Worm (Caenorhabditis elegans) whole organism, L3 larva: ENCODE results near the gene col-187.

ENCODE experiments used
- ZK546.5 ChIP-seq: sonication (generic microtip); optimal IDR thresholded peaks from 2 replicates; lab custom pipeline; 2017; ENCODE audit warnings: missing biosample characterization, missing genetic modification characterization
- ama-1 ChIP-seq: fragments of 150-350 bp; optimal IDR thresholded peaks from 2 replicates; lab custom pipeline; 2018
- ceh-9 ChIP-seq: sonication (generic microtip); optimal IDR thresholded peaks from 2 replicates; lab custom pipeline; 2018; ENCODE audit warnings: missing biosample characterization, missing genetic modification characterization
- fos-1 ChIP-seq: fragments of 150-350 bp; optimal IDR thresholded peaks from 2 replicates; lab custom pipeline; 2014; ENCODE audit warnings: missing biosample characterization, missing genetic modification characterization
- mml-1 ChIP-seq: fragments of 150-350 bp; sonication (generic microtip); optimal IDR thresholded peaks from 3 replicates; lab custom pipeline; 2014; ENCODE audit warnings: missing biosample characterization, missing genetic modification characterization
- nhr-237 ChIP-seq: fragments of 150-350 bp; optimal IDR thresholded peaks from 2 replicates; lab custom pipeline; 2014; ENCODE audit warnings: missing biosample characterization, missing genetic modification characterization
- nhr-77 ChIP-seq: fragments of 150-350 bp; optimal IDR thresholded peaks from 2 replicates; lab custom pipeline; 2014; ENCODE audit warnings: missing biosample characterization, missing genetic modification characterization
- pha-4 ChIP-seq: fragments of 150-350 bp; optimal IDR thresholded peaks from 2 replicates; lab custom pipeline; 2014; ENCODE audit warnings: missing biosample characterization, missing genetic modification reagents, missing genetic modification characterization
- pqm-1 ChIP-seq: fragments of 150-350 bp; optimal IDR thresholded peaks from 2 replicates; lab custom pipeline; 2017; ENCODE audit warnings: missing biosample characterization, missing genetic modification characterization, inconsistent platforms
- snpc-4 ChIP-seq: fragments of 150-350 bp; optimal IDR thresholded peaks from 2 replicates; lab custom pipeline; 2014; ENCODE audit warnings: missing biosample characterization, missing genetic modification characterization
- ztf-11 ChIP-seq: fragments of 150-350 bp; optimal IDR thresholded peaks from 2 replicates; lab custom pipeline; 2014; ENCODE audit warnings: missing biosample characterization, missing genetic modification characterization

- no peak for TF ChIP-seq mml-1
- TF ChIP-seq pha-4 (tag; lab: Kevin White, UChicago): no peak
- TF ChIP-seq nhr-237 (tag; lab: Kevin White, UChicago): no peak
- no peak for TF ChIP-seq ceh-9
- TF ChIP-seq ZK546.5 (tag; lab: Kevin White, UChicago): no peak
- TF ChIP-seq fos-1 (tag; lab: Kevin White, UChicago): no peak
- TF ChIP-seq snpc-4 (tag; lab: Kevin White, UChicago): no peak
- TF ChIP-seq ztf-11 (tag; lab: Kevin White, UChicago): no peak
- TF ChIP-seq ama-1 (lab: Kevin White, UChicago): no peak
- TF ChIP-seq nhr-77 (tag; lab: Kevin White, UChicago): no peak
- no peak for TF ChIP-seq pqm-1
Observed at ce11 chrX:16055245-16055644, 17.4 kb upstream of the col-187 start, which contains the start of gene T27A8.7.
